Worm (Caenorhabditis elegans) whole organism, L4/young adult: Measurements from ENCODE around the gene Y39E4B.6.

Experiments used
- W03F9.2 ChIP-seq: fragments of 150-350 bp; optimal IDR thresholded peaks from 2 replicates; lab custom pipeline; 2014; ENCODE audit warnings: missing biosample characterization, missing genetic modification characterization
- dao-5 ChIP-seq: sonication (generic microtip); optimal IDR thresholded peaks from 2 replicates; lab custom pipeline; 2016; ENCODE audit warnings: missing genotype, missing genetic modification characterization, moderate library complexity, missing compliant biosample characterization
- him-1 ChIP-seq: sonication (generic microtip); optimal IDR thresholded peaks from 2 replicates; lab custom pipeline; 2016; ENCODE audit warnings: missing genotype, missing genetic modification reagents, missing genetic modification characterization, missing compliant biosample characterization

The Y39E4B.6 gene

ce11 chrIII:13061136-13061535, 9.4 kb upstream of the Y39E4B.6 start:
- TF ChIP-seq him-1 (peak; percentile 83), dao-5 (no peak), W03F9.2 (peak; percentile 45)

- TF ChIP-seq dao-5 (no peak), W03F9.2 (no peak), him-1 (no peak)
Observed at ce11 chrIII:13061734-13062133, 8.8 kb upstream of the Y39E4B.6 start.

- TF ChIP-seq W03F9.2 (peak; percentile 63), him-1 (peak; percentile 97), dao-5 (peak; percentile 39)
Observed at ce11 chrIII:13062414-13062965, 8.1 kb upstream of the Y39E4B.6 start.

DNA sequence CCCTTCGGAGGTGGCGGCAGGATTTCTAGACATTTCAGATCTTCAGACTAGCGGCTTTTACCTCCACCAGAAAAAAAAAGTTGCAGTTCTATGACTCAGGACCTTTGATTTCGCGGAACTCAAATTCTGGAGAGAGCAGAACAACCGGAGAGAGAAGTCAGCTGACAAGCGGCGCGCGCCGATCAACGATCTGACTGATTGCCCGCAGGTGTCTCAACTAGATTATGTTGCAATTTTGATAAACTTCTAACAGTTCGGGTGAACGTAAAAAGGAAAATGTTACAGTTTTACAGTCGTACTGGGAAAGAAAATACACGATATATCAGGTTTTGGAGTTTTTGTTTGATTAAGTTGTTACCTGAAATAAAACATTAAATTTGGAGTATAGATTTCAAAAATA, 7.6 kb upstream of the Y39E4B.6 start:
- TF ChIP-seq W03F9.2 (no peak), dao-5 (no peak)

- no peak for TF ChIP-seq dao-5
- TF ChIP-seq W03F9.2 = no peak
- TF ChIP-seq him-1 = no peak
Observed at ce11 chrIII:13064213-13065184, 6.1 kb upstream of the Y39E4B.6 start.

- no peak for TF ChIP-seq W03F9.2
- TF ChIP-seq him-1 = no peak
- no peak for TF ChIP-seq dao-5
Observed at ce11 chrIII:13065694-13066093, 4.9 kb upstream of the Y39E4B.6 start.

DNA sequence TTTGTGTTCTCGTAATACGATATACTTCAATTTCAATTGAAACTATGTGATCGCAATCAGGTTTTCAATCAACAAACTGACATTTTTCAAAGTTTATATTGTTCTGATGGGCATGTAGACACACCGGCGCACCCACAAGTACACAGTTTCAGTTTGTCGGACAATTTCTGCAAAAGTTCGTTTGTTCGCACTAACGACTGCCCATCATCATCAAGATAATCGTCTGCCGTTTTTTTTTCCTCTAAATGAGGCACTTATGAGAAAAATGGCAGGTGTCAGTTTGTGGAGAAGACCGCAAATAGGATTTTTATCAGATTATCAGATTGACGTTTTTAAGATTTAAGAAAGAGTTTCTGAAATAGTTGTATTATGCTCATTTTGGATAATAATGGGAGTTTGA, 3.7 kb upstream of the Y39E4B.6 start:
- TF ChIP-seq him-1 (no peak), dao-5 (no peak), W03F9.2 (no peak)

DNA sequence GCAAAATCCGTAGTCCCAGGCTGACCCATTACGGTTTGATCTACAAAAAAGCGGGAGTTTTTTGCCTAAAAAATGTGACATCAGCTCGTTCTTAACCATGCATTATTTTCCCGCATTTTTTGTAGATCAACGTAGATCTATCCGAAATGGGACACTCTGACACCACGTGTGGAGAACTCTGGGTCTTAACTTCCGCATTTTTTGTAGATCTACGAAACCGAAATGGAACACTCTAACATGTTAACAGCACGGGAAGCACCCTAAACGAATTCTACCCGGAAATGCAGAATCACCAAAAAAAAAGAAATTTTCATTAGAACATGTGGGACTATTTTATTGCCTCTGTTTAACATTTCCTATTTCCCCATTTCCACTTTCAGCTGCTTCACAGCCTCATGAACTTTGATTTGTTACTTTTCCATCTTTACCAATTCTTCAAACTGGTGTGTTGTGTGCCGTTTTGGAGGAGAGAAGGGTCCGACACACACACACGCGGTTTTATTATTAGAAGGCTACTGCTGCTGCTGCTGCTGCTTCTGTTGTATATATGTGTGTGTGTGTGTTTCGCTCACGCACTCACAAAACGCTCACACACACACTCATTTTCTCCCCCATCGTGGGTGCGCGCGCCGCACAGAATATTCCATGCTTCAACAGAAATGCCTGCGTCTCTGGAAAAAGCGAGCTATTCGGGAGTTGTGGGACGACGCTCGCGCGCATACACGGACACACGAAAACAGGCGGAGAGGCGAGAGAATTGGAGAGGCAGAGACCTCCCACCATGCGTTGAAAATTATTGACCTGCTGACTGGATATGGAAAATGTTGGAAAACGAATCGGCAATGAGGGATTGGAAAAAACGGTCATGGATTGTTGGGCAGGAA, 2.4 kb upstream of the Y39E4B.6 start:
- TF ChIP-seq him-1 = peak; percentile 91
- no peak for TF ChIP-seq dao-5

- TF ChIP-seq W03F9.2 (peak; percentile 25), him-1 (no peak)
Observed at ce11 chrIII:13069416-13069815, 1.1 kb upstream of the Y39E4B.6 start.

DNA sequence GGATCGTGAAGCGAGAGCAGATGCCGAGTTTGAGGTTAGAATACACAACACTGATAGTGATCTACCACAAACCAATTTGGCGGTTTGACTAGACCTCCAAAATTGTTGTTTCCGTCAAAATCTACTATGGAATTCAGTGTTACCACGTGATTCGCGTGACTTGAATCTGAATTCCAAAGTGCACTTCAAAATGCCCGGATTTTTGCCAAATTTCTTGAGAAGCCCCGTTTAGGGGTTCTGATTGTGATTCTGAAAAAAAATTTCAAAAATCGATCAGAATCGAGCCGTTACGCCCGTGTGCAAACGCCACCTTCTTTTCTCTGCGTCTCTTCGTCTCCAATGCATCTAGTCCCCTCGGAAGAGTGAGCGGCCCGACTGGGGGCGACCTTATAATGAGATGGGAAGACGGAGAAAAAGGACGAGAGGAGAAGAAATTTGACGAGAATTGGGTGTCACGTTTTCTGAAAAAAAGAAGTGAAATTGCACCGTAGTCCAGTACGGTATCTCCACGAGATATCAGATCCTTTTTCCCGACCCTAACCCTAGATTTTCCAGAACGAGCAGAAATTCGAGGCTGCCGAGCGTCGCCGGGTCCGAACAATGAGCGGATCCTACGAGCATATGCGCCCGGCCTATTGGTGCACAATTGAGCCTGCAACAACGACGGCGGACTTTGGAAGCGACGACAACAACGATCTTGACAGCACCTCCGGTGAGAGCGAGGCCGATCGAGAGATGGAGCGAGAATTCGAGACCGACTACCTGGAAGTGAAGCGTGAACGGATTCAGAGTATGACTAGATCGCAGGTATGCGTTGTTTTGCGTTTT, 1.1 kb downstream of the Y39E4B.6 start:
- no peak for TF ChIP-seq W03F9.2
- peak; percentile 9 for TF ChIP-seq him-1

DNA sequence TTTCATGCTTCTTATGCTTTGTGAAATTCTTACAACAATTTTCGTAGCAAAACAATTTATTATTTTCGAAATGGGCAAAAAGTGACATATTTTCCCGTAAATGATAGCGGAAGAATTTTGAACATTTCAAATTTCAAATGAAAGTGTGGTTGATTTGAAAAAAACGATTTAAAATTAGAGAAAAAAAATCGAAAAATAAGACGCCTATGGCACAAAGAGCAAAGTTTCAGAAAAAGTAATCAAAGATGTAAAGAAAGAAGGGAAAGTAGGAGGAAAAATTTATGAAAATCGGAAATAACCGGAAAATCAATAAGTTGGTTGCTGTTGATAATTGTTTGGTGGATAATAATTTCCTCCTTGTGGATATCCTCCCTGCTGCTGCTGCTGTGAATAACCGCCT, 16.9 kb downstream of the Y39E4B.6 start:
- TF ChIP-seq him-1 = no peak
- TF ChIP-seq dao-5 = no peak
- no peak for TF ChIP-seq W03F9.2

ce11 chrIII:13091072-13091538, 20.5 kb downstream of the Y39E4B.6 start, which contains the start of gene Y39E4B.13:
Y39E4B.13 (plus strand) TSS chrIII:13091122.
- TF ChIP-seq dao-5 = no peak
- no peak for TF ChIP-seq him-1
- TF ChIP-seq W03F9.2 = no peak

DNA sequence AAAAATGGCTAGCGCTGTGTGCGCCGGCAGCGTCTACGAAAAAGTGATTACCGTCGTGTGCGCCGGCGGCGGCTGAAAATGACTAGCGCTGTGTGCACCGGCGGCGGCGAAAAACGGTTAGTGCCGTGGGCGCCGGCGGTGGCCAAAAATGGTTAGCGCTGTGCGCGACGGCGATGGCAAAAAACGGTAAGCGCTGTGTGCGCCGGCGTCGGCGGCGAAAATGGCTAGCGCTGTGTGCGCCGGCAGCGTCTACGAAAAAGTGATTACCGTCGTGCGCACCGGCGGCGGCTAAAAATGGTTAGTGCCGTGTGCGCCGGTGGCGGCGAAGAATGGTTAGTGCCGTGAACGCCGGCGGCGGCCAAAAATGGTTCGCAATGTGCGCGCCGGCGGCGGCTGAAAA, 21.8 kb downstream of the Y39E4B.6 start:
- no peak for TF ChIP-seq him-1
- no peak for TF ChIP-seq dao-5
- TF ChIP-seq W03F9.2 = no peak

DNA sequence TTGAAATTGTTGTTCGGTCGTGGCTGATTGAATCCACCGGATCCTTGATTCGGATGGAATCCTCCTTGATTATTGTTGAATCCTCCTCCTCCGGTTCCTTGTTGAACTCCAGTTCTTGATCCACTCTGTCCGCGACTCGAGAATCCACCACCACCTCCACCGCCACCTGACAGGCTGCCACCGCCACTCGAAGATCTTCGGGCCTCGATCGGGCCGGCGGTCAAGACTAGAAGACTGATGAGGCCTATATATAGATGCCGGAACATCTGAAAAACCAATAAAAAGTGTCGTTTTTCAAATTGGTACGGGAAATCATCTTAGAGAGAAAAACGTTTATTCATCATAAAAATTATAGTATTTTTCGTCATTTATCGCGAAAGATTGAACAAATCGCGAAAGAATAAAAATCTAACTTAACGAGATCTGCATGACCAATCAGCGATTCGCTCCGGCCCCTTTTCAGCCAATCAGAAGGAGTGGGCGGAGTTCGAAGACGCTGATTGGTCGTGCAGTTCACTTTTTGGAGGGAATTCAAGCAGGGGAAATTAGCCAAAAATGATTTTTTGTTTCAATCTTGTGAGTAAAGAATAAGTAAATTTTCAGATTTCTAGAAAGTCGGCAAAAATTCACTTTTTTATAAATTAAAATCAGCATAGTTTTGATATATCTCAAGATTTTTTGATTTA, 28.8 kb downstream of the Y39E4B.6 start, which contains the start of gene pqn-83:
pqn-83 (minus strand) TSS at position 272 of the 686 bp plus-strand sequence.
- TF ChIP-seq him-1 (no peak), W03F9.2 (no peak), dao-5 (no peak)
